Worm (Caenorhabditis elegans) whole organism, young adult: ENCODE results near the gene ZK380.4.
"Not testable (repeated sequence)": the region's sequence is repeated elsewhere in the genome, so short reads cannot be mapped to it uniquely, and the experiment has no call there.

Source experiments
- B0336.3 ChIP-seq: fragments of 200-800 bp; sonication (Bioruptor generic); IDR thresholded peaks from 2 replicates; pipeline ENCODE4 v1.3.6; 2022; ENCODE audit warnings: missing genetic modification characterization, missing compliant biosample characterization
- C06A6.2 ChIP-seq: fragments of 200-800 bp; sonication (Bioruptor generic); conservative IDR thresholded peaks from 2 replicates; pipeline ENCODE4 v1.3.6; 2022; ENCODE audit warnings: missing genetic modification characterization, missing compliant biosample characterization
- C17E4.6 ChIP-seq: fragments of 200-800 bp; sonication (Bioruptor generic); IDR thresholded peaks from 2 replicates; pipeline ENCODE4 v1.3.6; 2022; ENCODE audit warnings: missing genetic modification reagents, missing genetic modification characterization, missing compliant biosample characterization
- F10E7.11 ChIP-seq: sonication (generic microtip); optimal IDR thresholded peaks from 2 replicates; lab custom pipeline; 2017; ENCODE audit warnings: mild to moderate bottlenecking, missing genetic modification characterization, moderate library complexity, missing compliant biosample characterization
- F37B4.10 ChIP-seq: fragments of 200-800 bp; sonication (Bioruptor generic); IDR thresholded peaks from 2 replicates; pipeline ENCODE4 v1.3.6; 2022; ENCODE audit warnings: missing genetic modification characterization, missing compliant biosample characterization
- F52B5.7 ChIP-seq: sonication (generic microtip); optimal IDR thresholded peaks from 2 replicates; lab custom pipeline; 2016; ENCODE audit warnings: mild to moderate bottlenecking, missing genetic modification characterization, missing compliant biosample characterization
- F57A8.1 ChIP-seq: fragments of 200-800 bp; sonication (Bioruptor generic); optimal IDR thresholded peaks from 2 replicates; lab custom pipeline; 2018; ENCODE audit warnings: mild to moderate bottlenecking, missing genetic modification characterization, moderate library complexity, missing compliant biosample characterization
- T07F8.4 ChIP-seq: sonication (generic microtip); optimal IDR thresholded peaks from 2 replicates; lab custom pipeline; 2016; ENCODE audit warnings: mild to moderate bottlenecking, missing genetic modification characterization, moderate library complexity, missing compliant biosample characterization
- Y56A3A.18 ChIP-seq: fragments of 200-800 bp; sonication (Bioruptor generic); IDR thresholded peaks from 2 replicates; pipeline ENCODE4 v1.3.6; 2022; ENCODE audit warnings: missing genetic modification reagents, missing genetic modification characterization, missing compliant biosample characterization
- attf-5 ChIP-seq: fragments of 200-800 bp; sonication (Bioruptor generic); optimal IDR thresholded peaks from 2 replicates; lab custom pipeline; 2018; ENCODE audit warnings: mild to moderate bottlenecking, missing genetic modification characterization, missing compliant biosample characterization
- ceh-27 ChIP-seq: fragments of 200-800 bp; sonication (Bioruptor generic); optimal IDR thresholded peaks from 2 replicates; lab custom pipeline; 2018; ENCODE audit warnings: mild to moderate bottlenecking, missing genetic modification characterization, moderate library complexity, missing compliant biosample characterization
- ceh-40 ChIP-seq: fragments of 200-800 bp; sonication (Bioruptor generic); IDR thresholded peaks from 2 replicates; pipeline ENCODE4 v1.3.6; 2022; ENCODE audit warnings: missing genetic modification characterization, missing compliant biosample characterization
- ceh-58 ChIP-seq: fragments of 200-800 bp; sonication (Bioruptor generic); IDR thresholded peaks from 2 replicates; pipeline ENCODE4 v1.3.6; 2022; ENCODE audit warnings: missing genetic modification characterization, missing compliant biosample characterization
- chd-7 ChIP-seq: sonication (generic microtip); optimal IDR thresholded peaks from 2 replicates; lab custom pipeline; 2016; ENCODE audit warnings: mild to moderate bottlenecking, missing genetic modification characterization, moderate library complexity, missing compliant biosample characterization
- dpl-1 ChIP-seq: fragments of 150-350 bp; optimal IDR thresholded peaks from 2 replicates; lab custom pipeline; 2014; ENCODE audit warnings: missing biosample characterization, missing genetic modification reagents, missing genetic modification characterization
- egl-18 ChIP-seq: fragments of 200-800 bp; sonication (Bioruptor generic); IDR thresholded peaks from 2 replicates; pipeline ENCODE4 v1.3.6; 2022; ENCODE audit warnings: missing genetic modification reagents, missing genetic modification characterization, missing compliant biosample characterization
- egl-44 ChIP-seq: fragments of 200-800 bp; sonication (Bioruptor generic); IDR thresholded peaks from 2 replicates; pipeline ENCODE4 v1.3.6; 2022; ENCODE audit warnings: missing genetic modification reagents, missing genetic modification characterization, missing compliant biosample characterization
- egrh-3 ChIP-seq: fragments of 200-800 bp; sonication (Bioruptor generic); IDR thresholded peaks from 2 replicates; pipeline ENCODE4 v1.3.6; 2022; ENCODE audit warnings: missing genetic modification reagents, missing genetic modification characterization, missing compliant biosample characterization
- gei-17 ChIP-seq: fragments of 200-800 bp; sonication (Bioruptor generic); optimal IDR thresholded peaks from 2 replicates; lab custom pipeline; 2018; ENCODE audit warnings: mild to moderate bottlenecking, missing genetic modification characterization, missing compliant biosample characterization
- lag-1 ChIP-seq: fragments of 200-800 bp; sonication (Bioruptor generic); IDR thresholded peaks from 2 replicates; pipeline ENCODE4 v1.3.6; 2022; ENCODE audit warnings: missing genetic modification reagents, missing genetic modification characterization, missing compliant biosample characterization
- let-526 ChIP-seq: fragments of 200-800 bp; sonication (Bioruptor generic); IDR thresholded peaks from 2 replicates; pipeline ENCODE4 v1.3.6; 2022; ENCODE audit warnings: missing genetic modification reagents, missing genetic modification characterization, missing compliant biosample characterization
- let-607 ChIP-seq, 2 experiments: fragments of 200-800 bp in 1 of 2; sonication (Bioruptor generic) in 1 of 2; sonication (generic microtip) in 1 of 2; optimal IDR thresholded peaks; 2 replicates each; lab custom pipeline; 2016 to 2018; ENCODE audit warnings: mild to moderate bottlenecking in 2 of 2, missing compliant biosample characterization in 2 of 2, missing genetic modification characterization in 2 of 2, moderate library complexity in 2 of 2, missing genotype in 1 of 2
- lin-26 ChIP-seq: fragments of 200-800 bp; sonication (Bioruptor generic); IDR thresholded peaks from 2 replicates; pipeline ENCODE4 v1.3.6; 2022; ENCODE audit warnings: missing genetic modification reagents, missing genetic modification characterization, missing compliant biosample characterization
- mcd-1 ChIP-seq: fragments of 200-800 bp; sonication (Bioruptor generic); IDR thresholded peaks from 2 replicates; pipeline ENCODE4 v1.3.6; 2022; ENCODE audit warnings: missing genetic modification reagents, missing genetic modification characterization, missing compliant biosample characterization
- mel-28 ChIP-seq: sonication (generic microtip); optimal IDR thresholded peaks from 2 replicates; lab custom pipeline; 2016; ENCODE audit warnings: borderline replicate concordance, mild to moderate bottlenecking, missing genetic modification characterization, missing compliant biosample characterization
- nfyb-1 ChIP-seq: fragments of 200-800 bp; sonication (Bioruptor generic); IDR thresholded peaks from 2 replicates; pipeline ENCODE4 v1.3.6; 2022; ENCODE audit warnings: missing genetic modification reagents, missing genetic modification characterization, missing compliant biosample characterization
- nhr-179 ChIP-seq: sonication (generic microtip); optimal IDR thresholded peaks from 2 replicates; lab custom pipeline; 2016; ENCODE audit warnings: mild to moderate bottlenecking, missing genetic modification characterization, missing compliant biosample characterization
- rec-8 ChIP-seq, 2 experiments: sonication (generic microtip); optimal IDR thresholded peaks; 2 replicates each; lab custom pipeline; 2016; ENCODE audit warnings: mild to moderate bottlenecking in 2 of 2, missing genetic modification characterization in 2 of 2, missing genetic modification reagents in 2 of 2, missing genotype in 2 of 2, missing biosample characterization in 1 of 2, missing compliant biosample characterization in 1 of 2, moderate library complexity in 1 of 2
- snpc-1.3 ChIP-seq: sonication (generic microtip); optimal IDR thresholded peaks from 2 replicates; lab custom pipeline; 2017; ENCODE audit warnings: missing genetic modification characterization, mild to moderate bottlenecking, missing compliant biosample characterization, antibody characterized with exemption, moderate library complexity, missing genotype, missing genetic modification reagents; ENCODE audit not compliant: insufficient read depth
- snpc-4 ChIP-seq, 5 experiments: fragments of 150-350 bp in 1 of 5; sonication (generic microtip) in 4 of 5; optimal IDR thresholded peaks; 2 replicates each; lab custom pipeline; 2014 to 2018; ENCODE audit warnings: missing genetic modification characterization in 5 of 5, missing biosample characterization in 3 of 5, antibody characterized with exemption in 2 of 5, mild to moderate bottlenecking in 2 of 5, missing compliant biosample characterization in 2 of 5, missing genotype in 2 of 5, moderate library complexity in 2 of 5, missing genetic modification reagents in 1 of 5
- tlf-1 ChIP-seq: fragments of 200-800 bp; sonication (Bioruptor generic); optimal IDR thresholded peaks from 2 replicates; lab custom pipeline; 2018; ENCODE audit warnings: mild to moderate bottlenecking, missing genetic modification characterization, missing compliant biosample characterization
- ztf-18 ChIP-seq: sonication (generic microtip); optimal IDR thresholded peaks from 2 replicates; lab custom pipeline; 2016; ENCODE audit warnings: missing genotype, mild to moderate bottlenecking, missing genetic modification characterization, missing compliant biosample characterization
- ztf-6 ChIP-seq: fragments of 200-800 bp; sonication (Bioruptor generic); IDR thresholded peaks from 2 replicates; pipeline ENCODE4 v1.3.6; 2022; ENCODE audit warnings: missing genetic modification reagents, missing genetic modification characterization, missing compliant biosample characterization

Gene ZK380.4

ce11 chrX:1675147-1675546 lies 23.4 kb upstream of the ZK380.4 start (continued):
- TF ChIP-seq egl-44 (GFP tag; lab: Robert Waterston, UW) (peak; percentile 58; the same call in 1 of the 2 replicates), egl-18 (GFP tag; lab: Robert Waterston, UW) (0 out of 2 replicates have a peak, but pooled peaks have one; percentile 49), snpc-4 (GFP tag; optimal IDR thresholded peaks at IDR 0.05; lab: Kevin White, UChicago) (peak; percentile 15), snpc-1.3 (peak; percentile 11)
- not testable (repeated sequence) for TF ChIP-seq snpc-4 (tag; optimal IDR thresholded peaks at IDR 0.05; lab: Kevin White, UChicago)
- TF ChIP-seq, all 124 proteins: peak for 16; not testable (repeated sequence) for 108

DNA sequence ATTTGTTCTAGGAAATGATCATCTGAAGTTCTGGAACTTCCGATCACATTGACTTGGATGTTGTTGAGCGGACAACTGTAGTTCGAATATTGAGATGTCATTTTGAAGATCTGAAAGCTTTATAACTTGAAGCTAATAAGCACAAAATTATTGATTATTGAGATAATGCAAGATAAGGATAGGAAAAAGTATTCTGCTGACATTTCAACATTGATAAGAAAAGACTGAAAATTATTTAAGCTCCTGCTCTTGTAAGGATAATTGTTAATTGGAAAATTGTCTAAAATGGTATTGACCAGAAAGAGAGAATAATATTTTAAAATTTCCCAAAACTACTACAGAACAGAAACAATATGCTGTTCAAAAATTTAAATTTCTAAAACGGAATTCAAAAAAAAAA lies 22.3 kb upstream of the ZK380.4 start, which contains the start of gene tbx-31:
TSS of gene tbx-31 (minus strand) at position 101 of the 400 bp plus-strand sequence.
- TF ChIP-seq dpl-1 (GFP tag; lab: Kevin White, UChicago): no peak
- no peak for TF ChIP-seq F57A8.1
- TF ChIP-seq T07F8.4 (tag; lab: Kevin White, UChicago): no peak
- no peak for TF ChIP-seq let-526
- no peak for TF ChIP-seq mel-28 (tag; lab: Kevin White, UChicago)
- no peak for TF ChIP-seq rec-8 (tag; optimal IDR thresholded peaks at IDR 0.05; lab: Kevin White, UChicago)

ce11 chrX:1668748-1669147 lies 17.0 kb upstream of the ZK380.4 start, which contains the start of gene R09H3.3:
Gene R09H3.3, minus strand, starts transcription at chrX:1668848.
- no peak for TF ChIP-seq egrh-3 (GFP tag; lab: Robert Waterston, UW)
- no peak for TF ChIP-seq tlf-1 (GFP tag; lab: Kevin White, UChicago)
- no peak for TF ChIP-seq gei-17 (GFP tag; lab: Kevin White, UChicago)
- no peak for TF ChIP-seq ztf-6 (GFP tag; lab: Robert Waterston, UW)
- no peak for TF ChIP-seq chd-7 (tag; lab: Kevin White, UChicago)
- no peak for TF ChIP-seq ceh-58
- TF ChIP-seq Y56A3A.18: no peak
- no peak for TF ChIP-seq B0336.3

ce11 chrX:1667056-1667455 lies 15.3 kb upstream of the ZK380.4 start:
- TF ChIP-seq ceh-27: no peak
- no peak for TF ChIP-seq ztf-18
- TF ChIP-seq F52B5.7 (tag; lab: Kevin White, UChicago): no peak
- TF ChIP-seq F10E7.11: no peak
- no peak for TF ChIP-seq snpc-1.3
- no peak for TF ChIP-seq nhr-179
- TF ChIP-seq chd-7 (tag; lab: Kevin White, UChicago): no peak
- TF ChIP-seq F37B4.10 (GFP tag; lab: Robert Waterston, UW): no peak
- no peak for TF ChIP-seq C17E4.6 (GFP tag; lab: Robert Waterston, UW)
- TF ChIP-seq mcd-1: no peak
- no peak for TF ChIP-seq C06A6.2
- no peak for TF ChIP-seq lag-1
- no peak for TF ChIP-seq ceh-40 (GFP tag; lab: Robert Waterston, UW)
- TF ChIP-seq let-607 (tag; optimal IDR thresholded peaks at IDR 0.05; lab: Kevin White, UChicago): no peak

DNA sequence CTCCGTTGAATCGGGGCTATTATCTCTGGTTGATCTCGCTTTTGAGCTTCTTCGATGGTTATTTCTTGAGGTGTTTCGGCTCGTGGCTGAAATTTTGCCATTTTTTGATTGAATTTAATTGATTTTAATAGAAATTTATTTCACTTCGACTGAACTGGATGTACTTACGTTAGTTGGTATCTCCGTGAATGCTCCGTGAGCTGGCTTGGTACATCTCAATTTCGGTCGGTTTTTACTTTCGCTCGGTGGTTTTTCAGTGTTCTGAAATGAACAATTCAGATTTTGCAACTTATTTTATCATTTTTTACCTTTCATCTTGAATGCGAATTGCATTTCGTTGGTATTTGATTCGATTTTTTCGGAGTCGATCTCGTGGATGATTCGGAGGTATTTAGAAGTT lies 13.1 kb upstream of the ZK380.4 start, which contains the start of gene R09H3.2:
TSS of gene R09H3.2 (minus strand) at position 101 of the 400 bp plus-strand sequence.
- TF ChIP-seq lin-26 (no peak), chd-7 (tag; lab: Kevin White, UChicago) (no peak), attf-5 (no peak), ceh-27 (no peak), C17E4.6 (GFP tag; lab: Robert Waterston, UW) (no peak), nfyb-1 (GFP tag; lab: Robert Waterston, UW) (no peak), lag-1 (no peak), C06A6.2 (no peak)
- TF ChIP-seq, all 124 proteins: peak for 0
